Fruit fly (Drosophila melanogaster): Measurements from ENCODE around the gene CG34133.

Gene CG34133

dm6 chr3R:29861432-29862249, 7.5 kb upstream of the CG34133 start, which contains the start of the genes CG15514 and RpS8 (continued):
- TF ChIP-seq CG7556 (GFP tag; optimal IDR thresholded peaks at IDR 0.05) (peak; percentile 60), mirr (GFP tag; optimal IDR thresholded peaks at IDR 0.05) (peak; percentile 73), unc-4 (GFP tag; IDR thresholded peaks at IDR 0.05; ENCODE audit: partially characterized antibody) (no peak), pb (GFP tag; optimal IDR thresholded peaks at IDR 0.05) (no peak), mam (GFP tag; optimal IDR thresholded peaks at IDR 0.05) (peak; percentile 25), slp2 (GFP tag; optimal IDR thresholded peaks at IDR 0.05) (peak; percentile 19), tx (GFP tag; optimal IDR thresholded peaks at IDR 0.05) (peak; percentile 7), dati (GFP tag; IDR thresholded peaks at IDR 0.05) (no peak), dm (GFP tag; optimal IDR thresholded peaks at IDR 0.05) (peak; percentile 99), stwl (tag; optimal IDR thresholded peaks at IDR 0.05) (peak; percentile 35), gem (tag; optimal IDR thresholded peaks at IDR 0.05) (no peak), gsb (GFP tag; IDR thresholded peaks at IDR 0.05) (no peak), tio (GFP tag; optimal IDR thresholded peaks at IDR 0.05) (no peak), Side (GFP tag; optimal IDR thresholded peaks at IDR 0.05) (peak; percentile 42), Hmr (GFP tag; optimal IDR thresholded peaks at IDR 0.05) (peak; percentile 80), grn (GFP tag; optimal IDR thresholded peaks at IDR 0.05) (no peak), Antp (GFP tag; optimal IDR thresholded peaks at IDR 0.05) (peak; percentile 4), CG4404 (GFP tag; IDR thresholded peaks at IDR 0.05) (no peak), nom (GFP tag; optimal IDR thresholded peaks at IDR 0.05) (peak; percentile 45), nerfin-2 (GFP tag; IDR thresholded peaks at IDR 0.05; ENCODE audit: partially characterized antibody) (no peak), ac (GFP tag; optimal IDR thresholded peaks at IDR 0.05) (no peak), chm (GFP tag; IDR thresholded peaks at IDR 0.05) (peak; percentile 57; the same call in 1 of the 2 replicates), Neu2 (GFP tag; optimal IDR thresholded peaks at IDR 0.05; ENCODE audit: borderline replicate concordance) (no peak), CG11695 (GFP tag; IDR thresholded peaks at IDR 0.05) (0 out of 3 replicates have a peak, but pooled peaks have one; percentile 38), CG6654 (GFP tag; optimal IDR thresholded peaks at IDR 0.05) (peak; percentile 19), CG12155 (GFP tag; optimal IDR thresholded peaks at IDR 0.05) (peak; percentile 19), MBD-R2 (GFP tag; IDR thresholded peaks at IDR 0.05) (peak; percentile 67), CG17385 (GFP tag; optimal IDR thresholded peaks at IDR 0.05) (peak; percentile 70), Opbp (GFP tag; IDR thresholded peaks at IDR 0.05; ENCODE audit: partially characterized antibody) (no peak), CG32532 (GFP tag; IDR thresholded peaks at IDR 0.05) (peak; percentile 68), CG8290 (GFP tag; optimal IDR thresholded peaks at IDR 0.05) (peak; percentile 55), CG8290 (tag; optimal IDR thresholded peaks at IDR 0.05) (peak; percentile 36 to 68), Fer2 (tag; optimal IDR thresholded peaks at IDR 0.05) (peak; percentile 67), zen2 (GFP tag; IDR thresholded peaks at IDR 0.05; ENCODE audit: partially characterized antibody) (no peak), en (GFP tag; optimal IDR thresholded peaks at IDR 0.05) (no peak), corto (GFP tag; optimal IDR thresholded peaks at IDR 0.05) (no peak), oc (tag; optimal IDR thresholded peaks at IDR 0.05) (peak; percentile 13), CG4820 (GFP tag; optimal IDR thresholded peaks at IDR 0.05) (peak; percentile 21), Dbx (GFP tag; IDR thresholded peaks at IDR 0.05) (peak; percentile 67), Meics (GFP tag; optimal IDR thresholded peaks at IDR 0.05) (peak; percentile 82), CG16779 (GFP tag; IDR thresholded peaks at IDR 0.05) (no peak), CG6765 (GFP tag; optimal IDR thresholded peaks at IDR 0.05) (peak; percentile 69), org-1 (GFP tag; optimal IDR thresholded peaks at IDR 0.05) (peak; percentile 44), CG1529 (GFP tag; optimal IDR thresholded peaks at IDR 0.05) (peak; percentile 43), MESR4 (GFP tag; optimal IDR thresholded peaks at IDR 0.05) (peak; percentile 97), CG8388 (GFP tag; optimal IDR thresholded peaks at IDR 0.05) (peak; percentile 50), Bgb (GFP tag; IDR thresholded peaks at IDR 0.05; ENCODE audit: partially characterized antibody) (0 out of 2 replicates have a peak, but pooled peaks have one; percentile 20), ems (GFP tag; optimal IDR thresholded peaks at IDR 0.05) (no peak)
